Fruit fly (Drosophila melanogaster) whole organism, embryonic: ENCODE results near the gene CG14100.
A peak's percentile ranks its signal among the peaks of the same experiment; 100 is the strongest.

Source experiments
- Bdp1 ChIP-seq: fragments of 200-800 bp; sonication (Bioruptor generic); optimal IDR thresholded peaks from 3 replicates; lab custom pipeline; 2016; ENCODE audit warnings: missing biosample characterization, missing genetic modification characterization
- CG11093 ChIP-seq: fragments of 200-800 bp; sonication (Bioruptor generic); IDR thresholded peaks from 3 replicates; pipeline ENCODE4 v1.3.6; 2022; ENCODE audit warnings: missing biosample characterization, missing genetic modification characterization
- CG11504 ChIP-seq: fragments of 200-800 bp; sonication (Bioruptor generic); optimal IDR thresholded peaks from 3 replicates; lab custom pipeline; 2019; ENCODE audit warnings: missing biosample characterization, mild to moderate bottlenecking, missing genetic modification characterization, moderate library complexity
- CG12769 ChIP-seq: fragments of 200-800 bp; sonication (Bioruptor generic); optimal IDR thresholded peaks from 2 replicates; lab custom pipeline; 2019; ENCODE audit warnings: missing biosample characterization, mild to moderate bottlenecking, missing genetic modification characterization, moderate library complexity
- CG13287 ChIP-seq: fragments of 200-800 bp; sonication (Bioruptor generic); IDR thresholded peaks from 2 replicates; pipeline ENCODE4 v1.3.6; 2022; ENCODE audit warnings: missing biosample characterization, missing genetic modification characterization; ENCODE audit not compliant: partially characterized antibody
- CG14014 ChIP-seq: fragments of 200-800 bp; sonication (Bioruptor generic); IDR thresholded peaks from 2 replicates; pipeline ENCODE4 v1.3.6; 2022; ENCODE audit warnings: missing biosample characterization, missing genetic modification characterization
- CG14667 ChIP-seq: fragments of 200-800 bp; sonication (Bioruptor generic); IDR thresholded peaks from 2 replicates; pipeline ENCODE4 v1.3.6; 2022; ENCODE audit warnings: missing biosample characterization, missing genetic modification characterization
- CG1529 ChIP-seq: fragments of 200-800 bp; sonication (Bioruptor generic); optimal IDR thresholded peaks from 3 replicates; lab custom pipeline; 2018; ENCODE audit warnings: missing biosample characterization, missing genetic modification characterization
- CG15479 ChIP-seq: fragments of 200-800 bp; sonication (Bioruptor generic); optimal IDR thresholded peaks from 3 replicates; lab custom pipeline; 2019; ENCODE audit warnings: missing biosample characterization, mild to moderate bottlenecking, missing genetic modification characterization, moderate library complexity
- CG1792 ChIP-seq: fragments of 200-800 bp; sonication (Bioruptor generic); optimal IDR thresholded peaks from 2 replicates; lab custom pipeline; 2016; ENCODE audit warnings: missing biosample characterization, missing genetic modification characterization
- CG18262 ChIP-seq: fragments of 200-800 bp; optimal IDR thresholded peaks from 3 replicates; lab custom pipeline; 2019; ENCODE audit warnings: missing biosample characterization, mild to moderate bottlenecking, missing genetic modification characterization, moderate library complexity
- CG31365 ChIP-seq: fragments of 200-800 bp; sonication (Bioruptor generic); optimal IDR thresholded peaks from 2 replicates; lab custom pipeline; 2018; ENCODE audit warnings: missing biosample characterization, mild to moderate bottlenecking, missing genetic modification characterization
- CG31441 ChIP-seq: fragments of 200-800 bp; sonication (Bioruptor generic); IDR thresholded peaks from 2 replicates; pipeline ENCODE4 v1.3.6; 2022; ENCODE audit warnings: missing biosample characterization, missing genetic modification characterization
- CG32772 ChIP-seq: fragments of 200-800 bp; sonication (Bioruptor generic); IDR thresholded peaks from 2 replicates; pipeline ENCODE4 v1.3.6; 2022; ENCODE audit warnings: missing biosample characterization, missing genetic modification characterization
- CG34376 ChIP-seq: fragments of 200-800 bp; sonication (Bioruptor generic); optimal IDR thresholded peaks from 2 replicates; lab custom pipeline; 2018; ENCODE audit warnings: missing biosample characterization, mild to moderate bottlenecking, missing genetic modification characterization
- CG4707 ChIP-seq: fragments of 200-800 bp; sonication (Bioruptor generic); optimal IDR thresholded peaks from 2 replicates; lab custom pipeline; 2018; ENCODE audit warnings: missing biosample characterization, mild to moderate bottlenecking, missing genetic modification characterization, moderate library complexity
- CG6791 ChIP-seq: fragments of 200-800 bp; sonication (Bioruptor generic); IDR thresholded peaks from 3 replicates; pipeline ENCODE4 v1.3.6; 2022; ENCODE audit warnings: missing biosample characterization, missing genetic modification characterization; ENCODE audit not compliant: partially characterized antibody
- CG8281 ChIP-seq: fragments of 200-800 bp; sonication (Bioruptor generic); optimal IDR thresholded peaks from 2 replicates; lab custom pipeline; 2018; ENCODE audit warnings: missing biosample characterization, mild to moderate bottlenecking, missing genetic modification characterization, moderate library complexity
- CG8944 ChIP-seq: fragments of 200-800 bp; sonication (Bioruptor generic); optimal IDR thresholded peaks from 3 replicates; lab custom pipeline; 2016; ENCODE audit warnings: missing biosample characterization, missing genetic modification characterization
- Dek ChIP-seq: fragments of 200-800 bp; sonication (Bioruptor generic); optimal IDR thresholded peaks from 3 replicates; lab custom pipeline; 2019; ENCODE audit warnings: missing biosample characterization, mild to moderate bottlenecking, missing genetic modification characterization, moderate library complexity
- E2f2 ChIP-seq: fragments of 200-800 bp; sonication (Bioruptor generic); IDR thresholded peaks from 2 replicates; pipeline ENCODE4 v1.3.6; 2022; ENCODE audit warnings: missing biosample characterization, missing genetic modification characterization
- Ets97D ChIP-seq: fragments of 200-800 bp; sonication (Bioruptor generic); optimal IDR thresholded peaks from 3 replicates; lab custom pipeline; 2016; ENCODE audit warnings: missing biosample characterization, missing genetic modification characterization
- GATAe ChIP-seq: fragments of 200-800 bp; sonication (Bioruptor generic); conservative IDR thresholded peaks from 2 replicates; pipeline ENCODE4 v1.3.6; 2022; ENCODE audit warnings: missing biosample characterization, missing genetic modification characterization
- H15 ChIP-seq: fragments of 200-800 bp; sonication (Bioruptor generic); IDR thresholded peaks from 3 replicates; pipeline ENCODE4 v1.3.6; 2022; ENCODE audit warnings: missing biosample characterization, missing genetic modification characterization
- NFAT ChIP-seq: fragments of 200-800 bp; sonication (Bioruptor generic); IDR thresholded peaks from 2 replicates; pipeline ENCODE4 v1.3.6; 2022; ENCODE audit warnings: missing biosample characterization, missing genetic modification characterization
- Sox102F ChIP-seq: fragments of 200-800 bp; sonication (Bioruptor generic); optimal IDR thresholded peaks from 2 replicates; lab custom pipeline; 2018; ENCODE audit warnings: missing biosample characterization, mild to moderate bottlenecking, missing genetic modification characterization, moderate library complexity
- Ssrp ChIP-seq: fragments of 200-800 bp; sonication (Bioruptor generic); optimal IDR thresholded peaks from 2 replicates; lab custom pipeline; 2018; ENCODE audit warnings: missing biosample characterization, mild to moderate bottlenecking, missing genetic modification characterization, moderate library complexity
- Xbp1 ChIP-seq: fragments of 200-800 bp; sonication (Bioruptor generic); optimal IDR thresholded peaks from 3 replicates; lab custom pipeline; 2016; ENCODE audit warnings: missing biosample characterization, mild to moderate bottlenecking, missing genetic modification characterization
- amos ChIP-seq: fragments of 200-800 bp; sonication (Bioruptor generic); IDR thresholded peaks from 2 replicates; pipeline ENCODE4 v1.3.6; 2022; ENCODE audit warnings: missing biosample characterization, missing genetic modification characterization; ENCODE audit not compliant: partially characterized antibody
- ara ChIP-seq: fragments of 200-800 bp; sonication (Bioruptor generic); IDR thresholded peaks from 2 replicates; pipeline ENCODE4 v1.3.6; 2022; ENCODE audit warnings: missing biosample characterization, missing genetic modification characterization
- br ChIP-seq: fragments of >200 bp; optimal IDR thresholded peaks from 2 replicates; lab custom pipeline; 2017
- cwo ChIP-seq: fragments of 200-800 bp; sonication (Bioruptor generic); optimal IDR thresholded peaks from 3 replicates; lab custom pipeline; 2017; ENCODE audit warnings: missing biosample characterization, missing genetic modification characterization, mild to moderate bottlenecking, moderate library complexity, missing genetic modification reagents
- dati ChIP-seq: fragments of 200-800 bp; sonication (Bioruptor generic); IDR thresholded peaks from 2 replicates; pipeline ENCODE4 v1.3.6; 2022; ENCODE audit warnings: missing biosample characterization, missing genetic modification characterization
- disco-r ChIP-seq: fragments of 200-800 bp; sonication (Bioruptor generic); optimal IDR thresholded peaks from 2 replicates; lab custom pipeline; 2016; ENCODE audit warnings: missing biosample characterization, missing genetic modification characterization
- fd3F ChIP-seq: fragments of 200-800 bp; sonication (Bioruptor generic); optimal IDR thresholded peaks from 2 replicates; lab custom pipeline; 2018; ENCODE audit warnings: missing biosample characterization, mild to moderate bottlenecking, missing genetic modification characterization, moderate library complexity
- ftz-f1 ChIP-seq: fragments of 200-800 bp; sonication (Bioruptor generic); optimal IDR thresholded peaks from 2 replicates; lab custom pipeline; 2016; ENCODE audit warnings: missing biosample characterization, missing genetic modification characterization
- fu2 ChIP-seq: fragments of 200-800 bp; sonication (Bioruptor generic); optimal IDR thresholded peaks from 2 replicates; lab custom pipeline; 2016; ENCODE audit warnings: missing biosample characterization, missing genetic modification characterization
- grau ChIP-seq: fragments of 200-800 bp; optimal IDR thresholded peaks from 3 replicates; lab custom pipeline; 2019; ENCODE audit warnings: missing biosample characterization, mild to moderate bottlenecking, missing genetic modification characterization, moderate library complexity
- gro ChIP-seq: fragments of 200-800 bp; sonication (Bioruptor generic); optimal IDR thresholded peaks from 2 replicates; lab custom pipeline; 2016; ENCODE audit warnings: missing biosample characterization, missing genetic modification characterization
- ind ChIP-seq: fragments of 200-800 bp; sonication (Bioruptor generic); optimal IDR thresholded peaks from 3 replicates; lab custom pipeline; 2016; ENCODE audit warnings: missing biosample characterization, missing genetic modification characterization
- jing ChIP-seq: fragments of 200-800 bp; sonication (Bioruptor generic); optimal IDR thresholded peaks from 2 replicates; lab custom pipeline; 2018; ENCODE audit warnings: missing biosample characterization, mild to moderate bottlenecking, missing genetic modification characterization
- otp ChIP-seq: fragments of 200-800 bp; sonication (Bioruptor generic); IDR thresholded peaks from 3 replicates; pipeline ENCODE4, ENCODE4 v1.3.6; 2022; ENCODE audit warnings: missing biosample characterization, missing genetic modification characterization
- ranshi ChIP-seq: fragments of 200-800 bp; sonication (Bioruptor generic); IDR thresholded peaks from 2 replicates; pipeline ENCODE4 v1.3.6; 2022; ENCODE audit warnings: missing biosample characterization, missing genetic modification characterization
- scrt ChIP-seq: fragments of 200-800 bp; sonication (Bioruptor generic); optimal IDR thresholded peaks from 2 replicates; lab custom pipeline; 2018; ENCODE audit warnings: missing biosample characterization, mild to moderate bottlenecking, missing genetic modification characterization, moderate library complexity
- sim ChIP-seq: fragments of 200-800 bp; sonication (Bioruptor generic); IDR thresholded peaks from 2 replicates; pipeline ENCODE4 v1.3.6; 2022; ENCODE audit warnings: missing biosample characterization, missing genetic modification characterization
- slp2 ChIP-seq: fragments of 200-800 bp; sonication (Bioruptor generic); optimal IDR thresholded peaks from 2 replicates; lab custom pipeline; 2016; ENCODE audit warnings: missing biosample characterization, missing genetic modification characterization
- so ChIP-seq: fragments of 200-800 bp; sonication (Bioruptor generic); IDR thresholded peaks from 3 replicates; pipeline ENCODE4 v1.3.6; 2022; ENCODE audit warnings: missing biosample characterization, missing genetic modification characterization
- ssp ChIP-seq: fragments of 200-800 bp; sonication (Bioruptor generic); IDR thresholded peaks from 2 replicates; pipeline ENCODE4 v1.3.6; 2022; ENCODE audit warnings: missing biosample characterization, missing genetic modification characterization
- tup ChIP-seq: fragments of 200-800 bp; sonication (Bioruptor generic); optimal IDR thresholded peaks from 2 replicates; lab custom pipeline; 2016; ENCODE audit warnings: missing biosample characterization, mild to moderate bottlenecking, missing genetic modification characterization, moderate library complexity
- vvl ChIP-seq: fragments of 200-800 bp; sonication (Bioruptor generic); IDR thresholded peaks from 2 replicates; pipeline ENCODE4 v1.3.6; 2022; ENCODE audit warnings: missing biosample characterization, missing genetic modification characterization
- zfh1 ChIP-seq: fragments of 200-800 bp; sonication (Bioruptor generic); IDR thresholded peaks from 3 replicates; pipeline ENCODE4 v1.3.6; 2022; ENCODE audit warnings: missing biosample characterization, missing genetic modification characterization
- zfh2 ChIP-seq: fragments of 200-800 bp; sonication (Bioruptor generic); optimal IDR thresholded peaks from 2 replicates; lab custom pipeline; 2016; ENCODE audit warnings: missing biosample characterization, missing genetic modification characterization

The CG14100 gene

dm6 chr3L:19612172-19612571 is 21.8 kb upstream of the CG14100 start, which contains the start of the genes Lon and PIG-F (continued):
- TF ChIP-seq so = peak; percentile 98
- peak; percentile 94 for TF ChIP-seq GATAe
- peak; percentile 99 for TF ChIP-seq tup
- TF ChIP-seq slp2 (GFP tag; lab: Kevin White, UChicago) = peak; percentile 98
- TF ChIP-seq fu2 (GFP tag; lab: Kevin White, UChicago) = peak; percentile 98
- peak; percentile 99 for TF ChIP-seq CG1529
- TF ChIP-seq CG6791 (GFP tag; lab: Robert Waterston, UW) = peak; percentile 44; the same call in 1 of the 3 replicates
- TF ChIP-seq gro = peak; percentile 98
- peak; percentile 90 for TF ChIP-seq ftz-f1 (GFP tag; lab: Kevin White, UChicago)
- peak; percentile 98 for TF ChIP-seq CG14667 (GFP tag; lab: Robert Waterston, UW)
- no peak for TF ChIP-seq br
- TF ChIP-seq CG14014 (GFP tag; lab: Robert Waterston, UW) = peak; percentile 99
- TF ChIP-seq CG13287 = peak; percentile 76
- peak; percentile 98 for TF ChIP-seq ranshi (GFP tag; lab: Robert Waterston, UW)
- peak; percentile 100 for TF ChIP-seq ind (GFP tag; lab: Kevin White, UChicago)
- TF ChIP-seq amos = peak; percentile 47
- TF ChIP-seq Ssrp (tag; lab: Kevin White, UChicago) = peak; percentile 99
- peak; percentile 93 for TF ChIP-seq dati (GFP tag; lab: Robert Waterston, UW)
- TF ChIP-seq CG31365 (tag; lab: Kevin White, UChicago) = peak; percentile 79
- peak; percentile 98 for TF ChIP-seq CG4707 (GFP tag; lab: Kevin White, UChicago)
- peak; percentile 99 for TF ChIP-seq zfh2 (GFP tag; lab: Kevin White, UChicago)
- TF ChIP-seq CG12769 (tag; lab: Kevin White, UChicago) = no peak
- TF ChIP-seq cwo = peak; percentile 96
- TF ChIP-seq disco-r = peak; percentile 96
- TF ChIP-seq CG8944 (GFP tag; lab: Kevin White, UChicago) = peak; percentile 97
- TF ChIP-seq CG32772 (GFP tag; lab: Robert Waterston, UW) = peak; percentile 98
- peak; percentile 97 for TF ChIP-seq ara (GFP tag; lab: Robert Waterston, UW)
- TF ChIP-seq fd3F = peak; percentile 99
- TF ChIP-seq CG18262 (tag; lab: Kevin White, UChicago) = peak; percentile 99
- peak; percentile 88 for TF ChIP-seq E2f2 (GFP tag; lab: Robert Waterston, UW)
- TF ChIP-seq H15 (GFP tag; lab: Robert Waterston, UW) = peak; percentile 98
- peak; percentile 100 for TF ChIP-seq CG31441 (GFP tag; lab: Robert Waterston, UW)
- peak; percentile 94 for TF ChIP-seq jing (GFP tag; lab: Kevin White, UChicago)
- TF ChIP-seq CG15479 (GFP tag; lab: Kevin White, UChicago) = peak; percentile 78
- TF ChIP-seq Bdp1 = peak; percentile 93
- peak; percentile 99 for TF ChIP-seq vvl (GFP tag; lab: Robert Waterston, UW)
- TF ChIP-seq CG11504 = peak; percentile 98
- peak; percentile 95 for TF ChIP-seq Ets97D (GFP tag; lab: Kevin White, UChicago)
- peak; percentile 99 for TF ChIP-seq zfh1 (GFP tag; lab: Robert Waterston, UW)
- peak; percentile 99 for TF ChIP-seq grau (tag; lab: Kevin White, UChicago)
- TF ChIP-seq Xbp1 (GFP tag; lab: Kevin White, UChicago) = peak; percentile 99
- peak; percentile 99 for TF ChIP-seq Dek (tag; lab: Kevin White, UChicago)
- peak; percentile 96 for TF ChIP-seq otp (GFP tag; lab: Robert Waterston, UW)
- TF ChIP-seq ssp (GFP tag; lab: Robert Waterston, UW) = peak; percentile 95
- TF ChIP-seq NFAT (GFP tag; lab: Robert Waterston, UW) = peak; percentile 98
- peak; percentile 95 for TF ChIP-seq CG1792 (GFP tag; lab: Kevin White, UChicago)
- TF ChIP-seq Sox102F (GFP tag; lab: Kevin White, UChicago) = peak; percentile 99
- peak; percentile 99 for TF ChIP-seq CG11093 (GFP tag; lab: Robert Waterston, UW)
- peak; percentile 99 for TF ChIP-seq CG34376
- peak; percentile 95 for TF ChIP-seq scrt (GFP tag; lab: Kevin White, UChicago)
- TF ChIP-seq sim (GFP tag; lab: Robert Waterston, UW) = peak; percentile 94
- TF ChIP-seq CG8281 (tag; lab: Kevin White, UChicago) = peak; percentile 95
